Worm (Caenorhabditis elegans) whole organism, early embryonic: ENCODE data around the gene cyb-1.

Source experiments
- F13C5.2 ChIP-seq: sonication (generic microtip); optimal IDR thresholded peaks from 2 replicates; lab custom pipeline; 2017; ENCODE audit warnings: mild to moderate bottlenecking, missing genetic modification characterization, inconsistent platforms, missing compliant biosample characterization
- aly-1 ChIP-seq: sonication (generic microtip); optimal IDR thresholded peaks from 2 replicates; lab custom pipeline; 2016; ENCODE audit warnings: missing genetic modification characterization, missing compliant biosample characterization
- ama-1 ChIP-seq: fragments of 150-350 bp; optimal IDR thresholded peaks from 2 replicates; lab custom pipeline; 2014
- ceh-36 ChIP-seq: sonication (generic microtip); optimal IDR thresholded peaks from 2 replicates; lab custom pipeline; 2016; ENCODE audit warnings: missing genetic modification characterization, inconsistent platforms, missing compliant biosample characterization
- flt-1 ChIP-seq: fragments of 200-800 bp; sonication (Bioruptor generic); IDR thresholded peaks from 2 replicates; pipeline ENCODE4 v1.3.6; 2022; ENCODE audit warnings: missing genetic modification characterization, missing compliant biosample characterization
- hmg-4 ChIP-seq: fragments of 200-800 bp; sonication (Bioruptor generic); optimal IDR thresholded peaks from 2 replicates; lab custom pipeline; 2018; ENCODE audit warnings: mild to moderate bottlenecking, missing genetic modification characterization, missing compliant biosample characterization
- hnd-1 ChIP-seq: sonication (generic microtip); optimal IDR thresholded peaks from 2 replicates; lab custom pipeline; 2016; ENCODE audit warnings: missing genetic modification characterization, missing compliant biosample characterization
- pes-1 ChIP-seq: fragments of 200-800 bp; sonication (Bioruptor generic); IDR thresholded peaks from 2 replicates; pipeline ENCODE4 v1.3.6; 2022; ENCODE audit warnings: missing genetic modification reagents, missing genetic modification characterization, missing compliant biosample characterization

ce11 chrIV:10714594-10714993 lies 20.4 kb upstream of the cyb-1 start:
- TF ChIP-seq flt-1 (GFP tag; lab: Robert Waterston, UW) (no peak), ama-1 (lab: Kevin White, UChicago) (no peak), aly-1 (tag; lab: Kevin White, UChicago) (no peak), hnd-1 (no peak), F13C5.2 (no peak), hmg-4 (GFP tag; lab: Kevin White, UChicago) (no peak), ceh-36 (no peak), pes-1 (no peak)
